Worm (Caenorhabditis elegans) whole organism, L2 larva: ENCODE results near the gene clec-266.

Source experiments
- ZK546.5 ChIP-seq: sonication (generic microtip); optimal IDR thresholded peaks from 2 replicates; lab custom pipeline; 2017; ENCODE audit warnings: missing biosample characterization, missing genetic modification characterization
- ceh-82 ChIP-seq: fragments of 150-350 bp; optimal IDR thresholded peaks from 2 replicates; lab custom pipeline; 2014; ENCODE audit warnings: missing biosample characterization, missing genetic modification characterization
- crh-2 ChIP-seq: sonication (generic microtip); optimal IDR thresholded peaks from 2 replicates; lab custom pipeline; 2017; ENCODE audit warnings: missing biosample characterization, missing genetic modification characterization
- lsy-2 ChIP-seq, 2 experiments: fragments of 150-350 bp in 1 of 2; sonication (generic microtip) in 1 of 2; optimal IDR thresholded peaks; 2 replicates each; lab custom pipeline; 2014 to 2017; ENCODE audit warnings: missing biosample characterization in 2 of 2, missing genetic modification characterization in 2 of 2
- mdl-1 ChIP-seq, 2 experiments: fragments of 150-350 bp in 1 of 2; sonication (generic microtip) in 1 of 2; optimal IDR thresholded peaks; 2 replicates each; lab custom pipeline; 2017; ENCODE audit warnings: missing biosample characterization in 2 of 2, missing genetic modification characterization in 2 of 2
- nhr-10 ChIP-seq: sonication (generic microtip); optimal IDR thresholded peaks from 2 replicates; lab custom pipeline; 2017; ENCODE audit warnings: missing biosample characterization, missing genetic modification characterization
- nhr-11 ChIP-seq: fragments of 150-350 bp; optimal IDR thresholded peaks from 2 replicates; lab custom pipeline; 2014; ENCODE audit warnings: missing biosample characterization, missing genetic modification characterization
- nhr-12 ChIP-seq: fragments of 150-350 bp; optimal IDR thresholded peaks from 2 replicates; lab custom pipeline; 2014; ENCODE audit warnings: missing biosample characterization, missing genetic modification characterization
- nhr-25 ChIP-seq: fragments of 150-350 bp; sonication (generic microtip); optimal IDR thresholded peaks from 3 replicates; lab custom pipeline; 2014; ENCODE audit warnings: missing biosample characterization, missing genetic modification characterization
- nhr-6 ChIP-seq: fragments of 150-350 bp; optimal IDR thresholded peaks from 2 replicates; lab custom pipeline; 2014; ENCODE audit warnings: missing biosample characterization, missing genetic modification characterization
- nhr-77 ChIP-seq: fragments of 150-350 bp; optimal IDR thresholded peaks from 2 replicates; lab custom pipeline; 2014; ENCODE audit warnings: missing biosample characterization, missing genetic modification characterization
- unc-62 ChIP-seq: fragments of 150-350 bp; optimal IDR thresholded peaks from 2 replicates; lab custom pipeline; 2014; ENCODE audit warnings: missing biosample characterization, missing genetic modification reagents, missing genetic modification characterization
- ztf-1 ChIP-seq: fragments of 200-800 bp; sonication (Bioruptor generic); conservative IDR thresholded peaks from 2 replicates; pipeline ENCODE4 v1.3.6; 2022; ENCODE audit warnings: missing genetic modification characterization, missing compliant biosample characterization
- ztf-11 ChIP-seq: sonication (generic microtip); optimal IDR thresholded peaks from 2 replicates; lab custom pipeline; 2017; ENCODE audit warnings: missing biosample characterization, missing genetic modification characterization

ce11 chrX:6617622-6618021 is 5.1 kb downstream of the clec-266 start:
- no peak for TF ChIP-seq ZK546.5 (tag; lab: Kevin White, UChicago)
- no peak for TF ChIP-seq mdl-1 (tag; optimal IDR thresholded peaks at IDR 0.05; lab: Kevin White, UChicago)
- no peak for TF ChIP-seq nhr-25 (tag; lab: Kevin White, UChicago)
- no peak for TF ChIP-seq ztf-1 (GFP tag; lab: Robert Waterston, UW)
- TF ChIP-seq nhr-6 (tag; lab: Kevin White, UChicago) = no peak
- TF ChIP-seq unc-62 (GFP tag; lab: Kevin White, UChicago) = no peak
- TF ChIP-seq ztf-11 (tag; lab: Kevin White, UChicago) = no peak
- no peak for TF ChIP-seq ceh-82
- no peak for TF ChIP-seq nhr-11 (tag; lab: Kevin White, UChicago)
- no peak for TF ChIP-seq lsy-2 (tag; optimal IDR thresholded peaks at IDR 0.05; lab: Kevin White, UChicago)
- no peak for TF ChIP-seq nhr-12 (tag; lab: Kevin White, UChicago)
- TF ChIP-seq crh-2 (tag; lab: Kevin White, UChicago) = no peak
- TF ChIP-seq nhr-10 = no peak
- no peak for TF ChIP-seq nhr-77
